Fruit fly (Drosophila melanogaster) whole organism, embryonic: ENCODE measurements around the gene Tep4.

Experiments used
- BEAF-32 ChIP-seq: fragments of 200-800 bp; sonication (Bioruptor generic); optimal IDR thresholded peaks from 3 replicates; lab custom pipeline; 2017; ENCODE audit warnings: missing biosample characterization, missing genetic modification characterization, mild to moderate bottlenecking, moderate library complexity, missing genetic modification reagents
- CG10147 ChIP-seq: fragments of 200-800 bp; sonication (Bioruptor generic); optimal IDR thresholded peaks from 2 replicates; lab custom pipeline; 2019; ENCODE audit warnings: missing biosample characterization, mild to moderate bottlenecking, missing genetic modification characterization, moderate library complexity
- CG10274 ChIP-seq: fragments of 200-800 bp; sonication (Bioruptor generic); optimal IDR thresholded peaks from 3 replicates; lab custom pipeline; 2017; ENCODE audit warnings: missing biosample characterization, mild to moderate bottlenecking, missing genetic modification characterization
- CG10959 ChIP-seq: fragments of 200-800 bp; sonication (Bioruptor generic); IDR thresholded peaks from 2 replicates; pipeline ENCODE4 v1.3.6; 2022; ENCODE audit warnings: missing biosample characterization, missing genetic modification characterization
- CG11398 ChIP-seq: fragments of 200-800 bp; sonication (Bioruptor generic); optimal IDR thresholded peaks from 2 replicates; lab custom pipeline; 2016; ENCODE audit warnings: missing biosample characterization, missing genetic modification characterization
- CG11723 ChIP-seq: fragments of 200-800 bp; sonication (Bioruptor generic); optimal IDR thresholded peaks from 2 replicates; lab custom pipeline; 2017; ENCODE audit warnings: missing biosample characterization, mild to moderate bottlenecking, missing genetic modification characterization
- CG12104 ChIP-seq: fragments of 200-800 bp; sonication (Bioruptor generic); optimal IDR thresholded peaks from 3 replicates; lab custom pipeline; 2016; ENCODE audit warnings: missing biosample characterization, missing genetic modification characterization
- CG12219 ChIP-seq: fragments of 200-800 bp; sonication (Bioruptor generic); optimal IDR thresholded peaks from 3 replicates; lab custom pipeline; 2018; ENCODE audit warnings: missing biosample characterization, mild to moderate bottlenecking, missing genetic modification characterization
- CG12236 ChIP-seq: fragments of 200-800 bp; sonication (Bioruptor generic); optimal IDR thresholded peaks from 2 replicates; lab custom pipeline; 2016; ENCODE audit warnings: missing biosample characterization, missing genetic modification characterization
- CG15514 ChIP-seq: fragments of 200-800 bp; sonication (Bioruptor generic); optimal IDR thresholded peaks from 3 replicates; lab custom pipeline; 2017; ENCODE audit warnings: missing biosample characterization, missing genetic modification characterization, mild to moderate bottlenecking, moderate library complexity, missing genetic modification reagents
- CG17328 ChIP-seq: fragments of 200-800 bp; sonication (Bioruptor generic); IDR thresholded peaks from 2 replicates; pipeline ENCODE4 v1.3.6; 2022; ENCODE audit warnings: missing biosample characterization, missing genetic modification characterization
- CG17361 ChIP-seq: fragments of 200-800 bp; sonication (Bioruptor generic); IDR thresholded peaks from 3 replicates; pipeline ENCODE4 v1.3.6; 2022; ENCODE audit warnings: missing biosample characterization, missing genetic modification characterization
- CG31224 ChIP-seq: fragments of 200-800 bp; sonication (Bioruptor generic); IDR thresholded peaks from 2 replicates; pipeline ENCODE4 v1.3.6; 2022; ENCODE audit warnings: missing biosample characterization, missing genetic modification characterization
- CG3281 ChIP-seq: fragments of 200-800 bp; sonication (Bioruptor generic); optimal IDR thresholded peaks from 3 replicates; lab custom pipeline; 2017; ENCODE audit warnings: missing biosample characterization, mild to moderate bottlenecking, missing genetic modification characterization
- CG34376 ChIP-seq: fragments of 200-800 bp; sonication (Bioruptor generic); optimal IDR thresholded peaks from 2 replicates; lab custom pipeline; 2018; ENCODE audit warnings: missing biosample characterization, mild to moderate bottlenecking, missing genetic modification characterization
- CG34422 ChIP-seq: fragments of 200-800 bp; sonication (Bioruptor generic); IDR thresholded peaks from 3 replicates; pipeline ENCODE4 v1.3.6; 2022; ENCODE audit warnings: missing biosample characterization, missing genetic modification characterization
- CG3995 ChIP-seq: fragments of 200-800 bp; sonication (Bioruptor generic); optimal IDR thresholded peaks from 3 replicates; lab custom pipeline; 2016; ENCODE audit warnings: missing biosample characterization, missing genetic modification characterization
- CG4282 ChIP-seq: fragments of 200-800 bp; sonication (Bioruptor generic); optimal IDR thresholded peaks from 2 replicates; lab custom pipeline; 2016; ENCODE audit warnings: missing biosample characterization, missing genetic modification characterization
- CG4730 ChIP-seq: fragments of 200-800 bp; sonication (Bioruptor generic); IDR thresholded peaks from 2 replicates; pipeline ENCODE4 v1.3.6; 2022; ENCODE audit warnings: missing biosample characterization, missing genetic modification characterization
- CG7556 ChIP-seq: fragments of 200-800 bp; sonication (Bioruptor generic); optimal IDR thresholded peaks from 2 replicates; lab custom pipeline; 2017; ENCODE audit warnings: missing biosample characterization, mild to moderate bottlenecking, missing genetic modification characterization
- CG8359 ChIP-seq: fragments of 200-800 bp; sonication (Bioruptor generic); optimal IDR thresholded peaks from 2 replicates; lab custom pipeline; 2017; ENCODE audit warnings: missing biosample characterization, mild to moderate bottlenecking, missing genetic modification characterization, borderline replicate concordance
- CG9797 ChIP-seq: fragments of 200-800 bp; sonication (Bioruptor generic); optimal IDR thresholded peaks from 3 replicates; lab custom pipeline; 2018; ENCODE audit warnings: missing biosample characterization, mild to moderate bottlenecking, missing genetic modification characterization
- CHES-1-like ChIP-seq: fragments of 200-800 bp; sonication (Bioruptor generic); optimal IDR thresholded peaks from 2 replicates; lab custom pipeline; 2016; ENCODE audit warnings: missing biosample characterization, missing genetic modification characterization
- Chrac-16 ChIP-seq: fragments of 200-800 bp; sonication (Bioruptor generic); optimal IDR thresholded peaks from 3 replicates; lab custom pipeline; 2016; ENCODE audit warnings: missing biosample characterization, missing genetic modification characterization
- Hr51 ChIP-seq, 2 experiments: fragments of 200-800 bp; sonication (Bioruptor generic); optimal IDR thresholded peaks; 2 replicates in 1 of 2; 3 replicates in 1 of 2; lab custom pipeline; 2016 to 2018; ENCODE audit warnings: missing biosample characterization in 2 of 2, missing genetic modification characterization in 2 of 2, mild to moderate bottlenecking in 1 of 2, moderate library complexity in 1 of 2
- Meics ChIP-seq: fragments of 200-800 bp; sonication (Bioruptor generic); optimal IDR thresholded peaks from 2 replicates; lab custom pipeline; 2017; ENCODE audit warnings: missing biosample characterization, mild to moderate bottlenecking, missing genetic modification characterization
- Neu2 ChIP-seq: fragments of 200-800 bp; sonication (Bioruptor generic); optimal IDR thresholded peaks from 3 replicates; lab custom pipeline; 2016; ENCODE audit warnings: missing biosample characterization, missing genetic modification characterization, borderline replicate concordance
- Nf-YA ChIP-seq: fragments of 200-800 bp; sonication (Bioruptor generic); IDR thresholded peaks from 2 replicates; pipeline ENCODE4 v1.3.6; 2022; ENCODE audit warnings: missing biosample characterization, missing genetic modification characterization
- Sin3A ChIP-seq: fragments of >200 bp; optimal IDR thresholded peaks from 2 replicates; lab custom pipeline; 2018
- Sry-δ ChIP-seq: fragments of 200-800 bp; sonication (Bioruptor generic); optimal IDR thresholded peaks from 2 replicates; lab custom pipeline; 2016; ENCODE audit warnings: missing biosample characterization, missing genetic modification characterization
- ara ChIP-seq: fragments of 200-800 bp; sonication (Bioruptor generic); IDR thresholded peaks from 2 replicates; pipeline ENCODE4 v1.3.6; 2022; ENCODE audit warnings: missing biosample characterization, missing genetic modification characterization
- cad ChIP-seq: fragments of >200 bp; optimal IDR thresholded peaks from 2 replicates; lab custom pipeline; 2017; ENCODE audit warnings: missing biosample characterization, missing genetic modification characterization
- caup ChIP-seq: fragments of 200-800 bp; sonication (Bioruptor generic); optimal IDR thresholded peaks from 3 replicates; lab custom pipeline; 2017; ENCODE audit warnings: missing biosample characterization, mild to moderate bottlenecking, missing genetic modification characterization, moderate library complexity; ENCODE audit not compliant: severe bottlenecking
- chif ChIP-seq, 2 experiments: fragments of 200-800 bp; sonication (Bioruptor generic); optimal IDR thresholded peaks; 3 replicates each; lab custom pipeline; 2016; ENCODE audit warnings: missing biosample characterization in 2 of 2, missing genetic modification characterization in 2 of 2
- chinmo ChIP-seq: fragments of 200-800 bp; sonication (Bioruptor generic); IDR thresholded peaks from 4 replicates; pipeline ENCODE4 v1.3.6; 2022; ENCODE audit warnings: missing biosample characterization, missing genetic modification characterization; ENCODE audit not compliant: partially characterized antibody
- chm ChIP-seq: fragments of 200-800 bp; sonication (Bioruptor generic); IDR thresholded peaks from 2 replicates; pipeline ENCODE4 v1.3.6; 2022; ENCODE audit warnings: missing biosample characterization, missing genetic modification characterization
- emc ChIP-seq: fragments of 200-800 bp; sonication (Bioruptor generic); optimal IDR thresholded peaks from 2 replicates; lab custom pipeline; 2016; ENCODE audit warnings: missing biosample characterization, missing genetic modification characterization
- ewg ChIP-seq: fragments of 200-800 bp; sonication (Bioruptor generic); optimal IDR thresholded peaks from 3 replicates; lab custom pipeline; 2017; ENCODE audit warnings: mild to moderate bottlenecking, missing biosample characterization, missing genetic modification reagents, missing genetic modification characterization
- ftz-f1 ChIP-seq: fragments of 200-800 bp; sonication (Bioruptor generic); optimal IDR thresholded peaks from 2 replicates; lab custom pipeline; 2016; ENCODE audit warnings: missing biosample characterization, missing genetic modification characterization
- gt ChIP-seq: fragments of 200-800 bp; sonication (Bioruptor generic); IDR thresholded peaks from 2 replicates; pipeline ENCODE4 v1.3.6; 2022; ENCODE audit warnings: missing biosample characterization, missing genetic modification characterization
- kay ChIP-seq: fragments of 200-800 bp; sonication (Bioruptor generic); optimal IDR thresholded peaks from 2 replicates; lab custom pipeline; 2016; ENCODE audit warnings: missing biosample characterization, missing genetic modification characterization
- lbe ChIP-seq: fragments of 200-800 bp; sonication (Bioruptor generic); optimal IDR thresholded peaks from 2 replicates; lab custom pipeline; 2016; ENCODE audit warnings: missing biosample characterization, mild to moderate bottlenecking, missing genetic modification characterization
- lilli ChIP-seq: fragments of 200-800 bp; sonication (Bioruptor generic); optimal IDR thresholded peaks from 3 replicates; lab custom pipeline; 2016; ENCODE audit warnings: missing biosample characterization, missing genetic modification characterization
- nom ChIP-seq: fragments of 200-800 bp; sonication (Bioruptor generic); optimal IDR thresholded peaks from 2 replicates; lab custom pipeline; 2017; ENCODE audit warnings: missing biosample characterization, missing genetic modification characterization, mild to moderate bottlenecking, moderate library complexity, missing genetic modification reagents
- oc ChIP-seq: fragments of 200-800 bp; sonication (Bioruptor generic); optimal IDR thresholded peaks from 2 replicates; lab custom pipeline; 2018; ENCODE audit warnings: missing biosample characterization, mild to moderate bottlenecking, missing genetic modification characterization, moderate library complexity
- odd ChIP-seq: fragments of 200-800 bp; sonication (Bioruptor generic); optimal IDR thresholded peaks from 2 replicates; lab custom pipeline; 2017; ENCODE audit warnings: missing biosample characterization, mild to moderate bottlenecking, missing genetic modification characterization
- scrt ChIP-seq: fragments of 200-800 bp; sonication (Bioruptor generic); optimal IDR thresholded peaks from 2 replicates; lab custom pipeline; 2018; ENCODE audit warnings: missing biosample characterization, mild to moderate bottlenecking, missing genetic modification characterization, moderate library complexity
- sna ChIP-seq: fragments of 200-800 bp; sonication (Bioruptor generic); IDR thresholded peaks from 2 replicates; pipeline ENCODE4 v1.3.6; 2022; ENCODE audit warnings: missing biosample characterization, missing genetic modification characterization; ENCODE audit not compliant: partially characterized antibody
- so ChIP-seq: fragments of 200-800 bp; sonication (Bioruptor generic); IDR thresholded peaks from 3 replicates; pipeline ENCODE4 v1.3.6; 2022; ENCODE audit warnings: missing biosample characterization, missing genetic modification characterization
- unpg ChIP-seq: fragments of 200-800 bp; sonication (Bioruptor generic); optimal IDR thresholded peaks from 3 replicates; lab custom pipeline; 2018; ENCODE audit warnings: missing biosample characterization, mild to moderate bottlenecking, missing genetic modification characterization, moderate library complexity
- vnd ChIP-seq: fragments of 200-800 bp; sonication (Bioruptor generic); IDR thresholded peaks from 3 replicates; pipeline ENCODE4 v1.3.6; 2022; ENCODE audit warnings: missing biosample characterization, missing genetic modification characterization; ENCODE audit not compliant: partially characterized antibody
- wor ChIP-seq: fragments of 200-800 bp; sonication (Bioruptor generic); IDR thresholded peaks from 2 replicates; pipeline ENCODE4 v1.3.6; 2022; ENCODE audit warnings: missing biosample characterization, missing genetic modification characterization

Gene Tep4

DNA sequence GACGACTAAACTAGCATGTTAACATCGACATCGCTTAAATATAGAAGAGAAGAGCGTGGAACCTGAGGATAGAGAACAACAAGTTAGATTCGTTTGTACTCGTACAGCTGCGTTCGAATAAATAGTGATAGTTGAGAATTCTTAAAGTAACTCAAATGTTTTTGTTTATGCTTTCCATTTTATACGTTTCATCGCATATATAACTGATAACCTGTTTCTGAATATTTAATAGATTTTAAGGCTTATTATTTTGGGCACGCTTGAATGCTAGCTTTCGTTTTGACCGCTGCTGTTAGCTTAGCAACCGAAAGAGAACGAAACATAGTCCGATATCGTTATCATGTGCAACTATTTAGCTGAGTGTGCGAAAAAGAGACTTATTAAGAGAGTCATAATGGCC is 20.0 kb upstream of the Tep4 start (continued):
- TF ChIP-seq nom (peak; percentile 86), CG10274 (GFP tag; lab: Kevin White, UChicago) (peak; percentile 86), CG12219 (peak; percentile 93), cad (GFP tag; lab: Kevin White, UChicago) (no peak), sna (GFP tag; lab: Robert Waterston, UW) (no peak), Chrac-16 (GFP tag; lab: Kevin White, UChicago) (peak; percentile 91), vnd (no peak), wor (GFP tag; lab: Robert Waterston, UW) (peak; percentile 80), CG4730 (GFP tag; lab: Robert Waterston, UW) (peak; percentile 94), Hr51 (GFP tag; optimal IDR thresholded peaks at IDR 0.05; lab: Kevin White, UChicago) (peak; percentile 95), CG31224 (GFP tag; lab: Robert Waterston, UW) (peak; percentile 94), BEAF-32 (peak; percentile 3), CG34422 (peak; percentile 96), Neu2 (GFP tag; lab: Kevin White, UChicago) (peak; percentile 70), chinmo (GFP tag; lab: Robert Waterston, UW) (no peak), CG34376 (GFP tag; lab: Kevin White, UChicago) (peak; percentile 98), oc (tag; lab: Kevin White, UChicago) (peak; percentile 83), ara (peak; percentile 90), ftz-f1 (peak; percentile 59), kay (GFP tag; lab: Kevin White, UChicago) (peak; percentile 94), lbe (peak; percentile 75), CG12104 (GFP tag; lab: Kevin White, UChicago) (peak; percentile 91), odd (peak; percentile 92), CG11723 (GFP tag; lab: Kevin White, UChicago) (peak; percentile 87), Meics (GFP tag; lab: Kevin White, UChicago) (peak; percentile 98), so (GFP tag; lab: Robert Waterston, UW) (peak; percentile 95), scrt (peak; percentile 95), chm (GFP tag; lab: Robert Waterston, UW) (peak; percentile 94), CG17328 (GFP tag; lab: Robert Waterston, UW) (peak; percentile 91), CG3281 (GFP tag; lab: Kevin White, UChicago) (peak; percentile 98), chif (GFP tag; optimal IDR thresholded peaks at IDR 0.05; lab: Kevin White, UChicago) (peak; percentile 83 to 93), CG12236 (GFP tag; lab: Kevin White, UChicago) (peak; percentile 71), gt (GFP tag; lab: Robert Waterston, UW) (peak; percentile 65), unpg (GFP tag; lab: Kevin White, UChicago) (peak; percentile 97), CG7556 (GFP tag; lab: Kevin White, UChicago) (peak; percentile 95), CG17361 (GFP tag; lab: Robert Waterston, UW) (peak; percentile 88)

DNA sequence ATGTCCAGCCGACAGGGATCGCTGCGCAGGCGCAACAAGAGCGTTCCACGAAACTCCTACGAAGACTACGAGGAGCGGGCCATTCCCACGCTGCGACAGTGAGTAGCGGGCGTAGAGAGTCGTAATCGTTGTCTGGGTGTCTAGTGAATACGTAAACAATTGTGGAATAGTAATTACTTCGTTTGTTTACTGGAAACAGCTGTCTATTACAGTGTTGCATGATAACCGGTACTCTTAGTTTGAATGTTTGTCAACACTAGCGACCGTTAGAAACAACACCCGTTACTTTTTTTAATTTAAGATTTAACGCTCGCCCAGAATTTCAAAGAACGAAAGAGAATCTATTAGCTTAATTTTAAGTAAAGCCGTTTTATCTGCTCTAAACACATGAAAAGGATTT is 18.2 kb upstream of the Tep4 start, which contains the start of gene CG10165:
TSS of gene CG10165 (minus strand) at position 214 of the 400 bp plus-strand sequence.
- TF ChIP-seq CG3995 (GFP tag; lab: Kevin White, UChicago) (no peak), CG9797 (GFP tag; lab: Kevin White, UChicago) (no peak), CG8359 (GFP tag; lab: Kevin White, UChicago) (no peak), CG10959 (GFP tag; lab: Robert Waterston, UW) (no peak), CHES-1-like (GFP tag; lab: Kevin White, UChicago) (no peak), caup (GFP tag; lab: Kevin White, UChicago) (no peak), Sry-δ (GFP tag; lab: Kevin White, UChicago) (peak; percentile 5), lilli (GFP tag; lab: Kevin White, UChicago) (no peak), emc (GFP tag; lab: Kevin White, UChicago) (no peak), Nf-YA (GFP tag; lab: Robert Waterston, UW) (0 out of 2 replicates have a peak, but pooled peaks have one; percentile 22), CG10147 (GFP tag; lab: Kevin White, UChicago) (no peak), CG11398 (GFP tag; lab: Kevin White, UChicago) (no peak), CG4282 (GFP tag; lab: Kevin White, UChicago) (no peak), ewg (GFP tag; lab: Kevin White, UChicago) (peak; percentile 33), CG34422 (peak; percentile 36; the same call in 1 of the 3 replicates), CG15514 (GFP tag; lab: Kevin White, UChicago) (peak; percentile 22), Sin3A (lab: Kevin White, UChicago) (no peak)
